Fruit fly (Drosophila melanogaster) whole organism, embryonic: Measurements from ENCODE around the gene ppk17.

Source experiments
- BEAF-32 ChIP-seq: fragments of 200-800 bp; sonication (Bioruptor generic); optimal IDR thresholded peaks from 3 replicates; lab custom pipeline; 2017; ENCODE audit warnings: missing biosample characterization, missing genetic modification characterization, mild to moderate bottlenecking, moderate library complexity, missing genetic modification reagents
- Blimp-1 ChIP-seq: fragments of 200-800 bp; sonication (Bioruptor generic); optimal IDR thresholded peaks from 3 replicates; lab custom pipeline; 2018; ENCODE audit warnings: missing biosample characterization, missing genetic modification characterization, mild to moderate bottlenecking, moderate library complexity, missing genetic modification reagents
- CG10267 ChIP-seq: fragments of 200-800 bp; sonication (Bioruptor generic); optimal IDR thresholded peaks from 2 replicates; lab custom pipeline; 2018; ENCODE audit warnings: missing biosample characterization, mild to moderate bottlenecking, missing genetic modification characterization, moderate library complexity
- CG10543 ChIP-seq: fragments of 200-800 bp; sonication (Bioruptor generic); optimal IDR thresholded peaks from 3 replicates; lab custom pipeline; 2017; ENCODE audit warnings: missing biosample characterization, mild to moderate bottlenecking, missing genetic modification characterization, moderate library complexity
- CG10959 ChIP-seq: fragments of 200-800 bp; sonication (Bioruptor generic); IDR thresholded peaks from 2 replicates; pipeline ENCODE4 v1.3.6; 2022; ENCODE audit warnings: missing biosample characterization, missing genetic modification characterization
- CG11456 ChIP-seq: fragments of 200-800 bp; sonication (Bioruptor generic); IDR thresholded peaks from 3 replicates; pipeline ENCODE4 v1.3.6; 2022; ENCODE audit warnings: missing biosample characterization, missing genetic modification characterization
- CG12942 ChIP-seq: fragments of 200-800 bp; sonication (Bioruptor generic); optimal IDR thresholded peaks from 3 replicates; lab custom pipeline; 2016; ENCODE audit warnings: missing biosample characterization, missing genetic modification characterization
- CG15514 ChIP-seq: fragments of 200-800 bp; sonication (Bioruptor generic); optimal IDR thresholded peaks from 3 replicates; lab custom pipeline; 2017; ENCODE audit warnings: missing biosample characterization, missing genetic modification characterization, mild to moderate bottlenecking, moderate library complexity, missing genetic modification reagents
- CG15696 ChIP-seq: fragments of 200-800 bp; sonication (Bioruptor generic); optimal IDR thresholded peaks from 2 replicates; lab custom pipeline; 2019; ENCODE audit warnings: missing biosample characterization, mild to moderate bottlenecking, missing genetic modification characterization, moderate library complexity
- CG16813 ChIP-seq: fragments of 200-800 bp; sonication (Bioruptor generic); IDR thresholded peaks from 3 replicates; pipeline ENCODE4 v1.3.6; 2022; ENCODE audit warnings: missing biosample characterization, missing genetic modification characterization; ENCODE audit not compliant: partially characterized antibody
- CG18599 ChIP-seq: fragments of 200-800 bp; sonication (Bioruptor generic); optimal IDR thresholded peaks from 3 replicates; lab custom pipeline; 2017; ENCODE audit warnings: missing biosample characterization, missing genetic modification characterization, mild to moderate bottlenecking, moderate library complexity, missing genetic modification reagents
- CG2712 ChIP-seq: fragments of 200-800 bp; optimal IDR thresholded peaks from 3 replicates; lab custom pipeline; 2019; ENCODE audit warnings: missing biosample characterization, mild to moderate bottlenecking, missing genetic modification characterization, moderate library complexity
- CG3065 ChIP-seq: fragments of 200-800 bp; sonication (Bioruptor generic); optimal IDR thresholded peaks from 2 replicates; lab custom pipeline; 2016; ENCODE audit warnings: missing biosample characterization, missing genetic modification characterization
- CG3726 ChIP-seq: fragments of 200-800 bp; sonication (Bioruptor generic); IDR thresholded peaks from 3 replicates; pipeline ENCODE4, ENCODE4 v1.3.6; 2022; ENCODE audit warnings: missing biosample characterization, missing genetic modification characterization
- CG3838 ChIP-seq: fragments of 200-800 bp; sonication (Bioruptor generic); optimal IDR thresholded peaks from 3 replicates; lab custom pipeline; 2016; ENCODE audit warnings: missing biosample characterization, missing genetic modification characterization
- CG4730 ChIP-seq: fragments of 200-800 bp; sonication (Bioruptor generic); IDR thresholded peaks from 2 replicates; pipeline ENCODE4 v1.3.6; 2022; ENCODE audit warnings: missing biosample characterization, missing genetic modification characterization
- CG6765 ChIP-seq: fragments of 200-800 bp; sonication (Bioruptor generic); optimal IDR thresholded peaks from 3 replicates; lab custom pipeline; 2017; ENCODE audit warnings: missing biosample characterization, mild to moderate bottlenecking, missing genetic modification characterization
- CG7786 ChIP-seq: fragments of 200-800 bp; sonication (Bioruptor generic); optimal IDR thresholded peaks from 2 replicates; lab custom pipeline; 2016; ENCODE audit warnings: missing biosample characterization, missing genetic modification characterization
- CG8089 ChIP-seq: fragments of 200-800 bp; sonication (Bioruptor generic); optimal IDR thresholded peaks from 3 replicates; lab custom pipeline; 2016; ENCODE audit warnings: missing biosample characterization, missing genetic modification characterization
- CG8290 ChIP-seq, 3 experiments: fragments of 200-800 bp; sonication (Bioruptor generic); optimal IDR thresholded peaks; 2 replicates each; lab custom pipeline; 2016 to 2019; ENCODE audit warnings: missing biosample characterization in 3 of 3, missing genetic modification characterization in 3 of 3, mild to moderate bottlenecking in 2 of 3, moderate library complexity in 1 of 3
- CG9437 ChIP-seq: fragments of 200-800 bp; sonication (Bioruptor generic); optimal IDR thresholded peaks from 2 replicates; lab custom pipeline; 2018; ENCODE audit warnings: missing biosample characterization, mild to moderate bottlenecking, missing genetic modification characterization
- CG9797 ChIP-seq: fragments of 200-800 bp; sonication (Bioruptor generic); optimal IDR thresholded peaks from 3 replicates; lab custom pipeline; 2018; ENCODE audit warnings: missing biosample characterization, mild to moderate bottlenecking, missing genetic modification characterization
- Camta ChIP-seq: fragments of 200-800 bp; sonication (Bioruptor generic); optimal IDR thresholded peaks from 2 replicates; lab custom pipeline; 2016; ENCODE audit warnings: missing biosample characterization, missing genetic modification characterization
- E2f2 ChIP-seq: fragments of 200-800 bp; sonication (Bioruptor generic); IDR thresholded peaks from 2 replicates; pipeline ENCODE4 v1.3.6; 2022; ENCODE audit warnings: missing biosample characterization, missing genetic modification characterization
- Elba2 ChIP-seq: fragments of 200-800 bp; sonication (Bioruptor generic); optimal IDR thresholded peaks from 3 replicates; lab custom pipeline; 2016; ENCODE audit warnings: missing biosample characterization, missing genetic modification characterization
- HLHmδ ChIP-seq: fragments of 200-800 bp; sonication (Bioruptor generic); optimal IDR thresholded peaks from 2 replicates; lab custom pipeline; 2018; ENCODE audit warnings: missing biosample characterization, mild to moderate bottlenecking, missing genetic modification characterization, moderate library complexity
- Hr39 ChIP-seq: fragments of >200 bp; optimal IDR thresholded peaks from 2 replicates; lab custom pipeline; 2017
- Med ChIP-seq: fragments of 200-800 bp; sonication (Bioruptor generic); peaks from one replicate; lab custom pipeline; 2016; ENCODE audit warnings: missing biosample characterization, missing genetic modification characterization, mild to moderate bottlenecking, inconsistent platforms, moderate library complexity
- Oaz ChIP-seq: fragments of 200-800 bp; sonication (Bioruptor generic); IDR thresholded peaks from 2 replicates; pipeline ENCODE4 v1.3.6; 2022; ENCODE audit warnings: missing biosample characterization, missing genetic modification characterization
- Pdp1 ChIP-seq, 2 experiments: fragments of 200-800 bp; sonication (Bioruptor generic); optimal IDR thresholded peaks; 3 replicates each; lab custom pipeline; 2016; ENCODE audit warnings: missing biosample characterization in 2 of 2, missing genetic modification characterization in 2 of 2, mild to moderate bottlenecking in 1 of 2, moderate library complexity in 1 of 2
- Stat92E ChIP-seq, 3 experiments: fragments of >200 bp in 2 of 3; fragments of 200-800 bp in 1 of 3; sonication (Bioruptor generic) in 1 of 3; optimal IDR thresholded peaks; 2 replicates each; lab custom pipeline; 2017 to 2019; ENCODE audit warnings: missing biosample characterization in 3 of 3, missing genetic modification characterization in 3 of 3, mild to moderate bottlenecking in 1 of 3, moderate library complexity in 1 of 3
- abd-A ChIP-seq: fragments of 200-800 bp; sonication (Bioruptor generic); optimal IDR thresholded peaks from 3 replicates; lab custom pipeline; 2019; ENCODE audit warnings: missing biosample characterization, mild to moderate bottlenecking, missing genetic modification characterization, moderate library complexity
- ase ChIP-seq: fragments of 200-800 bp; sonication (Bioruptor generic); IDR thresholded peaks from 3 replicates; pipeline ENCODE4 v1.3.6; 2022; ENCODE audit warnings: missing biosample characterization, missing genetic modification characterization
- corto ChIP-seq: fragments of 200-800 bp; sonication (Bioruptor generic); optimal IDR thresholded peaks from 2 replicates; lab custom pipeline; 2016; ENCODE audit warnings: missing biosample characterization, mild to moderate bottlenecking, missing genetic modification characterization, moderate library complexity
- crol ChIP-seq: fragments of 200-800 bp; sonication (Bioruptor generic); IDR thresholded peaks from 2 replicates; pipeline ENCODE4 v1.3.6; 2022; ENCODE audit warnings: missing biosample characterization, missing genetic modification characterization
- ewg ChIP-seq: fragments of 200-800 bp; sonication (Bioruptor generic); optimal IDR thresholded peaks from 3 replicates; lab custom pipeline; 2017; ENCODE audit warnings: mild to moderate bottlenecking, missing biosample characterization, missing genetic modification reagents, missing genetic modification characterization
- fu2 ChIP-seq: fragments of 200-800 bp; sonication (Bioruptor generic); optimal IDR thresholded peaks from 2 replicates; lab custom pipeline; 2016; ENCODE audit warnings: missing biosample characterization, missing genetic modification characterization
- gem ChIP-seq: fragments of 200-800 bp; sonication (Bioruptor generic); optimal IDR thresholded peaks from 2 replicates; lab custom pipeline; 2019; ENCODE audit warnings: missing biosample characterization, mild to moderate bottlenecking, missing genetic modification characterization, moderate library complexity
- insv ChIP-seq, 2 experiments: fragments of 200-800 bp; sonication (Bioruptor generic); optimal IDR thresholded peaks; 3 replicates each; lab custom pipeline; 2016 to 2018; ENCODE audit warnings: missing biosample characterization in 2 of 2, missing genetic modification characterization in 2 of 2
- ken ChIP-seq: fragments of 200-800 bp; sonication (Bioruptor generic); IDR thresholded peaks from 3 replicates; pipeline ENCODE4 v1.3.6; 2022; ENCODE audit warnings: missing biosample characterization, missing genetic modification characterization
- luna ChIP-seq: fragments of 200-800 bp; sonication (Bioruptor generic); optimal IDR thresholded peaks from 2 replicates; lab custom pipeline; 2016; ENCODE audit warnings: missing biosample characterization, missing genetic modification characterization
- onecut ChIP-seq: fragments of 200-800 bp; sonication (Bioruptor generic); IDR thresholded peaks from 2 replicates; pipeline ENCODE4 v1.3.6; 2022; ENCODE audit warnings: missing biosample characterization, missing genetic modification characterization
- pfk ChIP-seq: fragments of 200-800 bp; sonication (Bioruptor generic); optimal IDR thresholded peaks from 2 replicates; lab custom pipeline; 2018; ENCODE audit warnings: missing biosample characterization, mild to moderate bottlenecking, missing genetic modification characterization, moderate library complexity
- pnt ChIP-seq: fragments of 200-800 bp; sonication (Bioruptor generic); optimal IDR thresholded peaks from 3 replicates; lab custom pipeline; 2016; ENCODE audit warnings: missing biosample characterization, missing genetic modification characterization
- pum ChIP-seq: fragments of 200-800 bp; sonication (Bioruptor generic); optimal IDR thresholded peaks from 2 replicates; lab custom pipeline; 2016; ENCODE audit warnings: missing biosample characterization, missing genetic modification characterization
- repo ChIP-seq: fragments of 200-800 bp; sonication (Bioruptor generic); optimal IDR thresholded peaks from 2 replicates; lab custom pipeline; 2016; ENCODE audit warnings: missing biosample characterization, missing genetic modification characterization
- rib ChIP-seq: fragments of 200-800 bp; sonication (Bioruptor generic); IDR thresholded peaks from 2 replicates; pipeline ENCODE4 v1.3.6; 2022; ENCODE audit warnings: missing biosample characterization, missing genetic modification characterization
- sqz ChIP-seq: fragments of 200-800 bp; sonication (Bioruptor generic); optimal IDR thresholded peaks from 3 replicates; lab custom pipeline; 2018; ENCODE audit warnings: missing biosample characterization, mild to moderate bottlenecking, missing genetic modification characterization
- tll ChIP-seq, 2 experiments: fragments of 200-800 bp in 1 of 2; fragments of >200 bp in 1 of 2; sonication (Bioruptor generic) in 1 of 2; optimal IDR thresholded peaks; 2 replicates each; lab custom pipeline; 2017 to 2019; ENCODE audit warnings: missing biosample characterization in 2 of 2, missing genetic modification characterization in 2 of 2, mild to moderate bottlenecking in 1 of 2, moderate library complexity in 1 of 2
- unpg ChIP-seq: fragments of 200-800 bp; sonication (Bioruptor generic); optimal IDR thresholded peaks from 3 replicates; lab custom pipeline; 2018; ENCODE audit warnings: missing biosample characterization, mild to moderate bottlenecking, missing genetic modification characterization, moderate library complexity

The ppk17 gene

dm6 chr2L:16727578-16728023 lies 32.8 kb downstream of the ppk17 start, which contains the start of gene VhaSFD (continued):
- peak; percentile 91 for TF ChIP-seq crol
- TF ChIP-seq CG2712 (tag; lab: Kevin White, UChicago), result peak; percentile 62
- TF ChIP-seq CG18599 (GFP tag; lab: Kevin White, UChicago), result no peak
- TF ChIP-seq onecut, result no peak
- peak; percentile 61 for TF ChIP-seq CG10267 (tag; lab: Kevin White, UChicago)
- peak; percentile 57; the same call in 1 of the 3 replicates for TF ChIP-seq CG11456 (GFP tag; lab: Robert Waterston, UW)
- peak; percentile 62 for TF ChIP-seq CG6765 (GFP tag; lab: Kevin White, UChicago)
- peak; percentile 68 for TF ChIP-seq CG15514 (GFP tag; lab: Kevin White, UChicago)
- no peak for TF ChIP-seq insv (GFP tag; optimal IDR thresholded peaks at IDR 0.05; lab: Kevin White, UChicago)
- no peak for TF ChIP-seq CG7786
- no peak for TF ChIP-seq Blimp-1 (GFP tag; lab: Kevin White, UChicago)
- no peak for TF ChIP-seq pnt (GFP tag; lab: Kevin White, UChicago)
- peak; percentile 56 for TF ChIP-seq CG9797 (GFP tag; lab: Kevin White, UChicago)
- no peak for TF ChIP-seq Hr39
- peak in 1 of 2 experiments; percentile 31 for TF ChIP-seq tll (GFP tag; optimal IDR thresholded peaks at IDR 0.05; lab: Kevin White, UChicago)
- no peak for TF ChIP-seq Elba2 (GFP tag; lab: Kevin White, UChicago)
- peak; percentile 76 for TF ChIP-seq Med
- no peak for TF ChIP-seq CG10543 (GFP tag; lab: Kevin White, UChicago)
- no peak for TF ChIP-seq pfk (GFP tag; lab: Kevin White, UChicago)
- peak; percentile 34 for TF ChIP-seq fu2 (GFP tag; lab: Kevin White, UChicago)
- TF ChIP-seq BEAF-32, result peak; percentile 62
- TF ChIP-seq CG3065, result no peak
- TF ChIP-seq E2f2 (GFP tag; lab: Robert Waterston, UW), result peak; percentile 75
- TF ChIP-seq CG3838 (GFP tag; lab: Kevin White, UChicago), result no peak
- TF ChIP-seq CG10959 (GFP tag; lab: Robert Waterston, UW), result no peak
- no peak for TF ChIP-seq CG3726 (GFP tag; lab: Robert Waterston, UW)
- no peak for TF ChIP-seq repo (GFP tag; lab: Kevin White, UChicago)
- no peak for TF ChIP-seq pum (GFP tag; lab: Kevin White, UChicago)
- TF ChIP-seq abd-A (tag; lab: Kevin White, UChicago), result no peak
- no peak for TF ChIP-seq CG8089
- TF ChIP-seq ase, result no peak
- no peak for TF ChIP-seq gem (tag; lab: Kevin White, UChicago)
- peak; percentile 28 for TF ChIP-seq CG15696 (tag; lab: Kevin White, UChicago)
- no peak for TF ChIP-seq CG8290 (GFP tag; optimal IDR thresholded peaks at IDR 0.05; lab: Kevin White, UChicago)
- TF ChIP-seq CG8290 (tag; optimal IDR thresholded peaks at IDR 0.05; lab: Kevin White, UChicago), result peak in 1 of 2 experiments; percentile 71
- TF ChIP-seq luna, result no peak
- TF ChIP-seq CG12942, result no peak
- no peak for TF ChIP-seq Stat92E (GFP tag; optimal IDR thresholded peaks at IDR 0.05; lab: Kevin White, UChicago)
- TF ChIP-seq CG16813 (GFP tag; lab: Robert Waterston, UW), result peak; percentile 66
- no peak for TF ChIP-seq Oaz (GFP tag; lab: Robert Waterston, UW)
- TF ChIP-seq CG9437, result no peak
- TF ChIP-seq Pdp1 (GFP tag; optimal IDR thresholded peaks at IDR 0.05; lab: Kevin White, UChicago), result peak in 1 of 2 experiments; percentile 57
- TF ChIP-seq ewg (GFP tag; lab: Kevin White, UChicago), result no peak
- no peak for TF ChIP-seq CG4730
- no peak for TF ChIP-seq Camta
- no peak for TF ChIP-seq corto (GFP tag; lab: Kevin White, UChicago)
- no peak for TF ChIP-seq sqz
- peak; percentile 5 for TF ChIP-seq unpg
- peak; percentile 9 for TF ChIP-seq HLHmδ
- peak; percentile 70 for TF ChIP-seq rib (GFP tag; lab: Robert Waterston, UW)
- no peak for TF ChIP-seq ken (GFP tag; lab: Robert Waterston, UW)
